Worm (Caenorhabditis elegans) whole organism, midembryonic: ENCODE data around the gene srx-17.

Experiments
- T22C8.4 ChIP-seq: fragments of 200-800 bp; sonication (Bioruptor generic); IDR thresholded peaks from 2 replicates; pipeline ENCODE4 v1.3.6; 2022; ENCODE audit warnings: missing genetic modification characterization, missing compliant biosample characterization
- cog-1 ChIP-seq: sonication (generic microtip); optimal IDR thresholded peaks from 2 replicates; lab custom pipeline; 2016; ENCODE audit warnings: missing genetic modification characterization, missing compliant biosample characterization
- flt-1 ChIP-seq: fragments of 200-800 bp; sonication (Bioruptor generic); IDR thresholded peaks from 2 replicates; pipeline ENCODE4 v1.3.6; 2022; ENCODE audit warnings: missing genetic modification characterization, missing compliant biosample characterization
- klf-2 ChIP-seq: fragments of 200-800 bp; sonication (Bioruptor generic); conservative IDR thresholded peaks from 2 replicates; pipeline ENCODE4 v1.3.6; 2022; ENCODE audit warnings: missing genetic modification reagents, missing genetic modification characterization, missing compliant biosample characterization
- med-1 ChIP-seq: sonication (generic microtip); optimal IDR thresholded peaks from 2 replicates; lab custom pipeline; 2017; ENCODE audit warnings: missing genetic modification characterization, mild to moderate bottlenecking, missing compliant biosample characterization, antibody characterized with exemption, missing genetic modification reagents; ENCODE audit not compliant: insufficient read depth
- ref-1 ChIP-seq: fragments of 200-800 bp; sonication (Bioruptor generic); conservative IDR thresholded peaks from 2 replicates; pipeline ENCODE4 v1.3.6; 2022; ENCODE audit warnings: missing genetic modification reagents, missing genetic modification characterization, missing compliant biosample characterization
- tab-1 ChIP-seq: fragments of 200-800 bp; sonication (Bioruptor generic); IDR thresholded peaks from 2 replicates; pipeline ENCODE4 v1.3.6; 2022; ENCODE audit warnings: missing genetic modification characterization, missing compliant biosample characterization
- ztf-23 ChIP-seq: fragments of 200-800 bp; sonication (Bioruptor generic); IDR thresholded peaks from 2 replicates; pipeline ENCODE4 v1.3.6; 2022; ENCODE audit warnings: missing genetic modification reagents, missing genetic modification characterization, missing compliant biosample characterization
- ztf-29 ChIP-seq: fragments of 200-800 bp; sonication (Bioruptor generic); IDR thresholded peaks from 2 replicates; pipeline ENCODE4 v1.3.6; 2022; ENCODE audit warnings: missing genetic modification reagents, missing genetic modification characterization, missing compliant biosample characterization

srx-17 gene

DNA sequence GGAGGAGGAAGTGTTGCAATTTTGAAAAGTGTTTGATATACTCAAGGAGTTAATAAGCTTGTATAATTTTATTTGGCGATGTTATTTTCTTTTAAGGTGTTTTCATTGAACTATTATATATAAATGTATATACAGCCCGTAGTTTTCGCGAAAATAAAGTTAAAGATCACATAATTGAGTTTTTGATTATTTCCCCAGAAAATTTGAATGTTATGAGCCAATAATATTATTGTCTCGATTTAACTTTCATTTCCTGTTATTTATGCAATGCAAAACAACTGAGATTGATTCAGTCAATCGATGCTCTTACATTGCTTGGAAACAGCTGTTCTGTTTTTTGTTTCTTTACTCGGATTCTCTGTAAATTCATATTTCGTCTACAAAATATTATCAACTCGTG is 7.4 kb downstream of the srx-17 start, which contains the start of gene srx-133:
Gene srx-133, plus strand, starts transcription at position 301 of the 400 bp plus-strand sequence.
- TF ChIP-seq cog-1 = no peak
- no peak for TF ChIP-seq T22C8.4 (GFP tag; lab: Robert Waterston, UW)
- no peak for TF ChIP-seq tab-1
- no peak for TF ChIP-seq ref-1 (GFP tag; lab: Robert Waterston, UW)
- TF ChIP-seq med-1 (GFP tag; lab: Kevin White, UChicago) = no peak
- no peak for TF ChIP-seq ztf-29 (GFP tag; lab: Robert Waterston, UW)
- TF ChIP-seq klf-2 (GFP tag; lab: Robert Waterston, UW) = no peak
- no peak for TF ChIP-seq ztf-23 (GFP tag; lab: Robert Waterston, UW)
- no peak for TF ChIP-seq flt-1

DNA sequence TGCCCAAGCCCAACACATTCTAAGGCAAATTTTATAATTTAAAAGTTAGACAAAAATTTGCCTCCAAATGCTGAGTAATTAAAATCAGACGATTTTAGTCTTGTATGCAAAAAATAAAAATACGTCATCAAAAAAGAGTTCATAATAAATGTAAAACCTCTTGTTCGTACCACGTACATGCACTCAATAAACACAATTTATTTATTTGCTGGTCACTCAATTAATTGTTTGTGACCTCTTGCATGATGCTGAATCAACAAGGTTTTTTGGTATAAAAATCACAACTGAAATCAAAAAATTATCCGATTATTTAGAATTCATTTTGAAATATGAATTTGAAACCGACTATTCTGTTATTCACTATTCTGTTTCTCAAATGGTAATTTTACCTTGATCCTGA is 9.2 kb downstream of the srx-17 start, which contains the start of gene hpx-2:
Gene hpx-2, plus strand, starts transcription at position 301 of the 400 bp plus-strand sequence.
- TF ChIP-seq flt-1 (no peak), ztf-23 (GFP tag; lab: Robert Waterston, UW) (no peak), tab-1 (no peak), med-1 (GFP tag; lab: Kevin White, UChicago) (no peak), klf-2 (GFP tag; lab: Robert Waterston, UW) (no peak), ref-1 (GFP tag; lab: Robert Waterston, UW) (no peak), T22C8.4 (GFP tag; lab: Robert Waterston, UW) (no peak), ztf-29 (GFP tag; lab: Robert Waterston, UW) (no peak), cog-1 (no peak)

DNA sequence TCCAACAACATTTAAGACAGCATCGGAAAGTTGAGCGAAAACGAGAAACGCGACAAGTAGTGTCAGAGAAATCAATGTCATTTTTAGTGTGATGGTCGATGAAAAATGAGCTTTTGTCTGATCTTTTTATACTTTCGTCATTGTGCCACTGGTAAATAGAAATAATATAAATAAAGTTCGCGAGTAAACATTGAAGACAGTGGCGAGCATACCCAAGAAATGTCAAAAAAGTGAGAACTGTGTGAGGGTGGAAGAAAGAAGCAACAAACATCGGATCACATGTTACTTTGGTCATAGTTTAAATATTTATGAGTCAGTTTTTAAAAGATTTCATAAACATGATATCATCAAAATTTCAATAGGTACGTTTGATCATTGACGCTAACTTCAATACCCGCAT is 13.3 kb downstream of the srx-17 start, which contains the start of gene ttr-21:
Gene ttr-21, minus strand, starts transcription at position 100 of the 400 bp plus-strand sequence.
- TF ChIP-seq ref-1 (GFP tag; lab: Robert Waterston, UW) (no peak), ztf-23 (GFP tag; lab: Robert Waterston, UW) (no peak), flt-1 (no peak), T22C8.4 (GFP tag; lab: Robert Waterston, UW) (no peak), klf-2 (GFP tag; lab: Robert Waterston, UW) (no peak), med-1 (GFP tag; lab: Kevin White, UChicago) (no peak), cog-1 (no peak), ztf-29 (GFP tag; lab: Robert Waterston, UW) (no peak), tab-1 (no peak)

DNA sequence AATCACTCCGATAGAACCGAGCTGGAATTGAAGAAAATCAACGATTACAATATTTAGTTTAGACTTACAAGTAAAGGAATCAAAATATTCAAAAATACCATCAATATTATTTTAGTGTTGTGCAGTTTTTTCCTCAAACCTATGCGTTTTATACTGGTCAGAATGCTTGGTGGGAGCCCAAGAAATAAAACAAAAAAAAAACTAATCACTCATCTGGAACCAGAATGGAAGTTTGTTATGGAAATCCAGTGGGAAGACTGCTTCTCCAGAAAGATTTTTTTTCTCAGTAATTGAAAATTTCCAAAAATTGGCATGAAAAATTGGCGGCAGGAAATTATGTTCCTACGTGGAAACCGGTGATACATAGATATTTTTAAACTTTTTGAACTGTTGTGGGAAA is 15.4 kb downstream of the srx-17 start, which contains the start of gene srx-134:
Gene srx-134, minus strand, starts transcription at position 101 of the 400 bp plus-strand sequence.
- TF ChIP-seq T22C8.4 (GFP tag; lab: Robert Waterston, UW) (no peak), ztf-29 (GFP tag; lab: Robert Waterston, UW) (no peak), ztf-23 (GFP tag; lab: Robert Waterston, UW) (no peak), cog-1 (no peak), klf-2 (GFP tag; lab: Robert Waterston, UW) (no peak), tab-1 (no peak), ref-1 (GFP tag; lab: Robert Waterston, UW) (no peak), med-1 (GFP tag; lab: Kevin White, UChicago) (no peak), flt-1 (no peak)

DNA sequence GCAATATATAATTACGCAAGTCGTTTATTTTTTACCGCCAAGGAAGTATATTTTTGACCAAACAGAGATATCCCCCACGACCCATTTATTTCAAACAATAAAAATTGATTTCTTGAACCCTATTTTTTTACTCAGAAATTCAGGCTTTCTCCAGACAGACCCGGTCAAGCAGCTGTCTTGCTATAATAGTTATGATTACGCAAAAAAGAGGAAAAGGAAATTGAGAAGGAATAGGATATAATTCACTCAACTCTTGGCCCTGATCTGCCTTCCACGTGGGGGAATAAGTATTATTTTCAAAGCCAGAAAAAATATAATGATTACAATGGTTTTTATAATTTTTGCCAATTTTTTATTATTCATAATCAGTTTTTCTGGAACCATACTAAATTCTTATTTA is 16.1 kb downstream of the srx-17 start, which contains the start of gene srx-136:
Gene srx-136, plus strand, starts transcription at position 301 of the 400 bp plus-strand sequence.
- TF ChIP-seq tab-1 = no peak
- TF ChIP-seq ztf-29 (GFP tag; lab: Robert Waterston, UW) = no peak
- TF ChIP-seq ztf-23 (GFP tag; lab: Robert Waterston, UW) = no peak
- no peak for TF ChIP-seq flt-1
- TF ChIP-seq med-1 (GFP tag; lab: Kevin White, UChicago) = no peak
- no peak for TF ChIP-seq ref-1 (GFP tag; lab: Robert Waterston, UW)
- TF ChIP-seq klf-2 (GFP tag; lab: Robert Waterston, UW) = no peak
- TF ChIP-seq cog-1 = no peak
- TF ChIP-seq T22C8.4 (GFP tag; lab: Robert Waterston, UW) = no peak

DNA sequence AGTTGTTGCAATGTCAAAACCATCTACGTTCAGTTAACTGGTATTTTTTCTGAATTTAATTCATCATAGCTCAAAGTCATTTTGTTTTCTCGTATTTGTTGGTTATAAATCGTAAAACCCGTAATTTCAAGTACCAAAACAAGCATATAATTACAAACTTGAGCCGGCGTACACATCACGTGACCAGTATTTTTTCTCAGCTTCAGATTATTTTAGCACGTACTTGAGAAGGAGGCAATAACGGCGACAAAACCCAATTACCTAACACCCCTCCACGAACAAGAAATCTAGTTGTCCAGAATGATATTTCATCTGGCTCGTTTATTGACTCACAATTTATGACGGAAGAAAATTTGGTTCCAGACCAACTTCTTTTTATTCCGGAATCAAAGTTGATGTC is 17.9 kb downstream of the srx-17 start, which contains the start of gene srx-135:
Gene srx-135, plus strand, starts transcription at position 301 of the 400 bp plus-strand sequence.
- TF ChIP-seq ref-1 (GFP tag; lab: Robert Waterston, UW) (no peak), cog-1 (no peak), T22C8.4 (GFP tag; lab: Robert Waterston, UW) (no peak), ztf-29 (GFP tag; lab: Robert Waterston, UW) (no peak), ztf-23 (GFP tag; lab: Robert Waterston, UW) (no peak), med-1 (GFP tag; lab: Kevin White, UChicago) (no peak), klf-2 (GFP tag; lab: Robert Waterston, UW) (no peak), flt-1 (no peak), tab-1 (no peak)

DNA sequence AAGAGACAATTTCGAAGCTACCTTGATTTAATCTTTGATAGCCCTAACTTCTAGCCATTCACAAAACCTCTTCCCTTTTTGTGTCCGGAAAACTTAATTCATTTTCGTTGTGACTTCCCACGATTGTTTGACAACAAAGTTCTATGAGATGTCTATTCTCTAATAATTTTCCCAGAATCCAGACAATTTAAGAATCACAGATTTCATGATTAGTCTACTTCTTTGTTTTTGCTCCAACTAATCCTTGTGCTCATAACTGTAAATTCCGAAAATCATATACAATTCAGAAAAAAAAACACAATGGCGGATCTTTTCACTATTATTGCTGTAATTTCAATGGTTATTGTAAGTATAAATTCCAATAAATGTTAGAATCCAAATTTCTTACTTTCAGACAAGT is 21.5 kb downstream of the srx-17 start, which contains the start of gene srx-137:
Gene srx-137, plus strand, starts transcription at position 301 of the 400 bp plus-strand sequence.
- TF ChIP-seq flt-1 = no peak
- TF ChIP-seq ref-1 (GFP tag; lab: Robert Waterston, UW) = no peak
- no peak for TF ChIP-seq ztf-23 (GFP tag; lab: Robert Waterston, UW)
- TF ChIP-seq cog-1 = no peak
- TF ChIP-seq T22C8.4 (GFP tag; lab: Robert Waterston, UW) = no peak
- TF ChIP-seq tab-1 = no peak
- no peak for TF ChIP-seq klf-2 (GFP tag; lab: Robert Waterston, UW)
- no peak for TF ChIP-seq ztf-29 (GFP tag; lab: Robert Waterston, UW)
- TF ChIP-seq med-1 (GFP tag; lab: Kevin White, UChicago) = no peak

DNA sequence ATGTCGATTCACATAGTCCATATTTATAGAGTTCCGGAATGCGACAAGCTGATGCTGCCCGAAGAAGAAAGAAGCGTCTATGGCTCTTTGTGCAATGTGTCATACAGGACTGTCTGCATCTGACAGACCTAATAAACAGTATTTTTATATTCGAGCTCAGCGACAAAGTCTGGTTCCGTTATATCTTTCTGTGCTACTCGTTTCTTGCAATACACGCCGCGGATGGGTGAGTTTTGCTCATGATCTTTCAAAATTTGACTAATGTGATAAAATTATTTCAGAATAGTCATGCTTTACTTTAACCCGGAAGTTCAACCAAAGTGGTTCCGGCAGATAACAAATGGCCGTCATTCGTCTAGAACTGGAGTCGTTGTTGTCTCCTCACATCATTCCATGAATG is 22.7 kb downstream of the srx-17 start:
- TF ChIP-seq ztf-29 (GFP tag; lab: Robert Waterston, UW) (no peak), med-1 (GFP tag; lab: Kevin White, UChicago) (no peak), T22C8.4 (GFP tag; lab: Robert Waterston, UW) (no peak), cog-1 (no peak), ref-1 (GFP tag; lab: Robert Waterston, UW) (no peak), klf-2 (GFP tag; lab: Robert Waterston, UW) (no peak), tab-1 (no peak), flt-1 (no peak), ztf-23 (GFP tag; lab: Robert Waterston, UW) (no peak)

DNA sequence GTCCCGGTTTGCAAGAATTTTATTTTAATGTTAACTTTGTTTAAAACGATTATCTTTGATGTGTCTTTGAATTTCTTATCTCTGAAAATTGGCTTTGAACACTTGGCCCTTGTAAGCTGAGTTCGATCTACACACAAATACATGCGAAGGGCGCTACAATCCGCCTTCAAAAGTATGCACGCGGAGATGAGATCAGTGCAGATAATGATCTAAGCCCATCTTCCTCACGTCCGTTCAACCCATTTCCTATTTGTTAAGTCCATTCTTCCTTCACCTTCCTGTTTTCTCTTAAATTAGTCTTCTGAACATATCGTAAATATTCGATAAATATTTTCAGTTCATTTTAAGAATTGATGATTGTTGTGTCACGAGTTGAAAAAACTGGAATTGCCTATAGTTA is 25.3 kb downstream of the srx-17 start, which contains the start of gene nhr-175:
Gene nhr-175, plus strand, starts transcription at position 339 of the 400 bp plus-strand sequence.
- TF ChIP-seq med-1 (GFP tag; lab: Kevin White, UChicago) (no peak), ref-1 (GFP tag; lab: Robert Waterston, UW) (no peak), ztf-29 (GFP tag; lab: Robert Waterston, UW) (no peak), ztf-23 (GFP tag; lab: Robert Waterston, UW) (no peak), tab-1 (no peak), cog-1 (no peak), flt-1 (no peak), T22C8.4 (GFP tag; lab: Robert Waterston, UW) (no peak), klf-2 (GFP tag; lab: Robert Waterston, UW) (no peak)
